Worm (Caenorhabditis elegans) whole organism, early embryonic: ENCODE results near the gene ZK637.14.

Experiments
- aly-1 ChIP-seq: sonication (generic microtip); optimal IDR thresholded peaks from 2 replicates; lab custom pipeline; 2016; ENCODE audit warnings: missing genetic modification characterization, missing compliant biosample characterization
- ama-1 ChIP-seq: fragments of 150-350 bp; optimal IDR thresholded peaks from 2 replicates; lab custom pipeline; 2014
- ceh-13 ChIP-seq: fragments of 200-800 bp; sonication (Bioruptor generic); optimal IDR thresholded peaks from 2 replicates; lab custom pipeline; 2018; ENCODE audit warnings: mild to moderate bottlenecking, missing genetic modification characterization, missing compliant biosample characterization
- ets-7 ChIP-seq: sonication (generic microtip); optimal IDR thresholded peaks from 2 replicates; lab custom pipeline; 2016; ENCODE audit warnings: missing genotype, missing genetic modification characterization, missing compliant biosample characterization
- flt-1 ChIP-seq: fragments of 200-800 bp; sonication (Bioruptor generic); IDR thresholded peaks from 2 replicates; pipeline ENCODE4 v1.3.6; 2022; ENCODE audit warnings: missing genetic modification characterization, missing compliant biosample characterization
- hnd-1 ChIP-seq: sonication (generic microtip); optimal IDR thresholded peaks from 2 replicates; lab custom pipeline; 2016; ENCODE audit warnings: missing genetic modification characterization, missing compliant biosample characterization
- pes-1 ChIP-seq: fragments of 200-800 bp; sonication (Bioruptor generic); IDR thresholded peaks from 2 replicates; pipeline ENCODE4 v1.3.6; 2022; ENCODE audit warnings: missing genetic modification reagents, missing genetic modification characterization, missing compliant biosample characterization
- scrt-1 ChIP-seq: fragments of 200-800 bp; sonication (Bioruptor generic); IDR thresholded peaks from 2 replicates; pipeline ENCODE4 v1.3.6; 2022; ENCODE audit warnings: missing genetic modification characterization, missing compliant biosample characterization
- tbx-37 ChIP-seq: fragments of 200-800 bp; sonication (Bioruptor generic); conservative IDR thresholded peaks from 2 replicates; pipeline ENCODE4 v1.3.6; 2022; ENCODE audit warnings: missing genetic modification reagents, missing genetic modification characterization, missing compliant biosample characterization

- TF ChIP-seq ama-1, result no peak
- TF ChIP-seq hnd-1 (tag; lab: Kevin White, UChicago), result no peak
- no peak for TF ChIP-seq ets-7 (tag; lab: Kevin White, UChicago)
- no peak for TF ChIP-seq tbx-37
- no peak for TF ChIP-seq ceh-13 (GFP tag; lab: Kevin White, UChicago)
- TF ChIP-seq scrt-1 (GFP tag; lab: Robert Waterston, UW), result no peak
- no peak; the same call in 1 of the 2 replicates for TF ChIP-seq flt-1 (GFP tag; lab: Robert Waterston, UW)
- TF ChIP-seq pes-1, result peak; percentile 36; the same call in 1 of the 2 replicates
- no peak for TF ChIP-seq aly-1 (tag; lab: Kevin White, UChicago)
Measured at ce11 chrIII:8904044-8904443, 15.1 kb upstream of the ZK637.14 start, which contains the start of gene lin-9.
